Worm (Caenorhabditis elegans) whole organism, L3 larva: Measurements from ENCODE around the gene F58H1.8.

Experiments used
- ceh-9 ChIP-seq: sonication (generic microtip); optimal IDR thresholded peaks from 2 replicates; lab custom pipeline; 2018; ENCODE audit warnings: missing biosample characterization, missing genetic modification characterization
- elt-2 ChIP-seq: sonication (generic microtip); optimal IDR thresholded peaks from 2 replicates; lab custom pipeline; 2016; ENCODE audit warnings: missing genetic modification reagents, mild to moderate bottlenecking, missing genetic modification characterization, missing compliant biosample characterization
- elt-3 ChIP-seq, 3 experiments: fragments of 150-350 bp in 1 of 3; sonication (generic microtip) in 2 of 3; optimal IDR thresholded peaks; 2 replicates in 2 of 3; 4 replicates in 1 of 3; lab custom pipeline; 2014 to 2017; ENCODE audit warnings: missing biosample characterization in 3 of 3, missing genetic modification characterization in 3 of 3
- lin-15B ChIP-seq: fragments of 150-350 bp; optimal IDR thresholded peaks from 2 replicates; lab custom pipeline; 2014; ENCODE audit warnings: missing biosample characterization, missing genetic modification characterization
- nfya-1 ChIP-seq: sonication (generic microtip); optimal IDR thresholded peaks from 2 replicates; lab custom pipeline; 2017; ENCODE audit warnings: missing genetic modification characterization, mild to moderate bottlenecking, missing compliant biosample characterization, antibody characterized with exemption, moderate library complexity; ENCODE audit not compliant: insufficient read depth
- nhr-11 ChIP-seq: fragments of 150-350 bp; optimal IDR thresholded peaks from 2 replicates; lab custom pipeline; 2014; ENCODE audit warnings: missing biosample characterization, missing genetic modification characterization
- nhr-23 ChIP-seq: fragments of 150-350 bp; optimal IDR thresholded peaks from 2 replicates; lab custom pipeline; 2014; ENCODE audit warnings: missing biosample characterization, missing genetic modification reagents, missing genetic modification characterization
- nhr-237 ChIP-seq: fragments of 150-350 bp; optimal IDR thresholded peaks from 2 replicates; lab custom pipeline; 2014; ENCODE audit warnings: missing biosample characterization, missing genetic modification characterization
- nhr-28 ChIP-seq: fragments of 150-350 bp; optimal IDR thresholded peaks from 2 replicates; lab custom pipeline; 2014; ENCODE audit warnings: missing biosample characterization, missing genetic modification characterization
- nhr-77 ChIP-seq: fragments of 150-350 bp; optimal IDR thresholded peaks from 2 replicates; lab custom pipeline; 2014; ENCODE audit warnings: missing biosample characterization, missing genetic modification characterization
- pha-4 ChIP-seq: fragments of 150-350 bp; optimal IDR thresholded peaks from 2 replicates; lab custom pipeline; 2014; ENCODE audit warnings: missing biosample characterization, missing genetic modification reagents, missing genetic modification characterization
- unc-39 ChIP-seq: sonication (generic microtip); optimal IDR thresholded peaks from 4 replicates; lab custom pipeline; 2017; ENCODE audit warnings: missing biosample characterization, missing genetic modification characterization
- ztf-11 ChIP-seq: fragments of 150-350 bp; optimal IDR thresholded peaks from 2 replicates; lab custom pipeline; 2014; ENCODE audit warnings: missing biosample characterization, missing genetic modification characterization

- TF ChIP-seq elt-2 (tag; lab: Kevin White, UChicago) (no peak), elt-3 (tag; optimal IDR thresholded peaks at IDR 0.05; lab: Kevin White, UChicago) (no peak), nhr-11 (tag; lab: Kevin White, UChicago) (no peak), nfya-1 (no peak), ztf-11 (tag; lab: Kevin White, UChicago) (no peak), nhr-237 (tag; lab: Kevin White, UChicago) (no peak), ceh-9 (no peak), lin-15B (tag; lab: Kevin White, UChicago) (no peak), nhr-28 (tag; lab: Kevin White, UChicago) (no peak), nhr-23 (no peak), pha-4 (tag; lab: Kevin White, UChicago) (no peak), nhr-77 (no peak), unc-39 (tag; lab: Kevin White, UChicago) (no peak)
Observed at ce11 chrV:11964723-11965122, 29.8 kb downstream of the F58H1.8 start, which contains the start of gene F58H1.7.
